Worm (Caenorhabditis elegans) whole organism, L4 larva: ENCODE data around the gene mnm-2.

ENCODE experiments used
- F26F4.8 ChIP-seq: fragments of 200-800 bp; sonication (Bioruptor generic); conservative IDR thresholded peaks from 2 replicates; pipeline ENCODE4 v1.3.6; 2022; ENCODE audit warnings: missing genetic modification characterization, missing compliant biosample characterization
- F44E2.7 ChIP-seq: fragments of 200-800 bp; sonication (Bioruptor generic); IDR thresholded peaks from 2 replicates; pipeline ENCODE4 v2.1.2; 2022; ENCODE audit warnings: missing genetic modification characterization, missing compliant biosample characterization
- F49E8.2 ChIP-seq: sonication (generic microtip); optimal IDR thresholded peaks from 2 replicates; lab custom pipeline; 2016; ENCODE audit warnings: missing compliant biosample characterization, mild to moderate bottlenecking, missing genetic modification characterization, borderline replicate concordance
- Y105C5A.15 ChIP-seq: fragments of 200-800 bp; sonication (Bioruptor generic); IDR thresholded peaks from 2 replicates; pipeline ENCODE4 v1.3.6; 2022; ENCODE audit warnings: missing genetic modification characterization, missing compliant biosample characterization
- Y75B8A.6 ChIP-seq: fragments of 200-800 bp; sonication (Bioruptor generic); IDR thresholded peaks from 2 replicates; pipeline ENCODE4 v1.3.6; 2022; ENCODE audit warnings: missing genetic modification reagents, missing genetic modification characterization, missing compliant biosample characterization
- aha-1 ChIP-seq: fragments of 150-350 bp; peaks from one replicate; lab custom pipeline; 2014; ENCODE audit warnings: missing biosample characterization, missing genetic modification characterization
- attf-4 ChIP-seq: sonication (generic microtip); optimal IDR thresholded peaks from 3 replicates; lab custom pipeline; 2017; ENCODE audit warnings: missing biosample characterization, missing genetic modification characterization
- ceh-28 ChIP-seq: fragments of 150-350 bp; optimal IDR thresholded peaks from 2 replicates; lab custom pipeline; 2014; ENCODE audit warnings: missing biosample characterization, missing genetic modification reagents, missing genetic modification characterization
- ceh-32 ChIP-seq: sonication (generic microtip); optimal IDR thresholded peaks from 2 replicates; lab custom pipeline; 2016; ENCODE audit warnings: mild to moderate bottlenecking, missing genetic modification characterization, missing compliant biosample characterization; ENCODE audit not compliant: poor library complexity
- ceh-44 ChIP-seq: fragments of 200-800 bp; sonication (Bioruptor generic); IDR thresholded peaks from 2 replicates; pipeline ENCODE4 v1.3.6; 2022; ENCODE audit warnings: missing genetic modification reagents, missing genetic modification characterization, missing compliant biosample characterization
- ceh-62 ChIP-seq: sonication (generic microtip); optimal IDR thresholded peaks from 2 replicates; lab custom pipeline; 2017; ENCODE audit warnings: missing biosample characterization, missing genetic modification characterization
- ceh-82 ChIP-seq: sonication (generic microtip); optimal IDR thresholded peaks from 2 replicates; lab custom pipeline; 2017; ENCODE audit warnings: missing biosample characterization, missing genetic modification characterization
- ces-1 ChIP-seq: fragments of 150-350 bp; sonication (generic microtip); optimal IDR thresholded peaks from 4 replicates; lab custom pipeline; 2014; ENCODE audit warnings: missing biosample characterization, missing genetic modification reagents, missing genetic modification characterization
- cey-2 ChIP-seq: sonication (generic microtip); optimal IDR thresholded peaks from 3 replicates; lab custom pipeline; 2017; ENCODE audit warnings: missing genetic modification characterization, mild to moderate bottlenecking, missing compliant biosample characterization, antibody characterized with exemption, borderline replicate concordance; ENCODE audit not compliant: insufficient read depth
- ctbp-1 ChIP-seq: fragments of 200-800 bp; sonication (Bioruptor generic); IDR thresholded peaks from 2 replicates; pipeline ENCODE4 v1.3.6; 2022; ENCODE audit warnings: missing genetic modification reagents, missing genetic modification characterization, missing compliant biosample characterization
- daf-12 ChIP-seq: fragments of 150-350 bp; optimal IDR thresholded peaks from 2 replicates; lab custom pipeline; 2014; ENCODE audit warnings: missing biosample characterization, missing genetic modification reagents, missing genetic modification characterization
- dmd-9 ChIP-seq: fragments of 200-800 bp; sonication (Bioruptor generic); IDR thresholded peaks from 2 replicates; pipeline ENCODE4 v1.3.6; 2022; ENCODE audit warnings: missing genetic modification reagents, missing genetic modification characterization, missing compliant biosample characterization
- dpl-1 ChIP-seq: fragments of 150-350 bp; optimal IDR thresholded peaks from 2 replicates; lab custom pipeline; 2014; ENCODE audit warnings: missing biosample characterization, missing genetic modification reagents, missing genetic modification characterization
- duxl-1 ChIP-seq: sonication (generic microtip); optimal IDR thresholded peaks from 2 replicates; lab custom pipeline; 2016; ENCODE audit warnings: mild to moderate bottlenecking, missing genetic modification characterization, moderate library complexity, missing compliant biosample characterization; ENCODE audit not compliant: poor library complexity
- dve-1 ChIP-seq: sonication (generic microtip); optimal IDR thresholded peaks from 2 replicates; lab custom pipeline; 2017; ENCODE audit warnings: antibody characterized with exemption, mild to moderate bottlenecking, missing genetic modification characterization, missing compliant biosample characterization; ENCODE audit not compliant: insufficient read depth
- egl-43 ChIP-seq: fragments of 200-800 bp; sonication (Bioruptor generic); IDR thresholded peaks from 2 replicates; pipeline ENCODE4 v1.3.6; 2022; ENCODE audit warnings: missing genetic modification reagents, missing genetic modification characterization, missing compliant biosample characterization
- hlh-11 ChIP-seq: fragments of 200-800 bp; sonication (Bioruptor generic); optimal IDR thresholded peaks from 2 replicates; lab custom pipeline; 2018; ENCODE audit warnings: mild to moderate bottlenecking, missing genetic modification characterization, missing compliant biosample characterization
- lim-7 ChIP-seq: fragments of 200-800 bp; sonication (Bioruptor generic); IDR thresholded peaks from 2 replicates; pipeline ENCODE4 v1.3.6; 2022; ENCODE audit warnings: missing genetic modification characterization, missing compliant biosample characterization
- lin-13 ChIP-seq: fragments of 150-350 bp; optimal IDR thresholded peaks from 2 replicates; lab custom pipeline; 2014; ENCODE audit warnings: missing biosample characterization, missing genetic modification reagents, missing genetic modification characterization
- lin-15B ChIP-seq: fragments of 150-350 bp; sonication (generic microtip); optimal IDR thresholded peaks from 3 replicates; lab custom pipeline; 2014; ENCODE audit warnings: missing biosample characterization, missing genetic modification characterization
- lsy-2 ChIP-seq, 2 experiments: fragments of 150-350 bp in 1 of 2; sonication (generic microtip) in 1 of 2; optimal IDR thresholded peaks; 2 replicates each; lab custom pipeline; 2014 to 2017; ENCODE audit warnings: missing biosample characterization in 2 of 2, missing genetic modification characterization in 2 of 2
- madf-5 ChIP-seq, 2 experiments: fragments of 200-800 bp; sonication (Bioruptor generic); IDR thresholded peaks; 2 replicates each; pipeline ENCODE4 v1.3.6; 2022; ENCODE audit warnings: missing compliant biosample characterization in 2 of 2, missing genetic modification characterization in 2 of 2
- mdl-1 ChIP-seq, 2 experiments: fragments of 150-350 bp in 1 of 2; sonication (generic microtip) in 1 of 2; optimal IDR thresholded peaks; 2 replicates each; lab custom pipeline; 2014 to 2017; ENCODE audit warnings: missing biosample characterization in 2 of 2, missing genetic modification characterization in 2 of 2
- mep-1 ChIP-seq: fragments of 150-350 bp; sonication (generic microtip); optimal IDR thresholded peaks from 3 replicates; lab custom pipeline; 2014; ENCODE audit warnings: missing biosample characterization, missing genetic modification characterization
- mes-2 ChIP-seq: sonication (generic microtip); optimal IDR thresholded peaks from 2 replicates; lab custom pipeline; 2016; ENCODE audit warnings: missing genotype, mild to moderate bottlenecking, missing genetic modification characterization, missing compliant biosample characterization; ENCODE audit not compliant: poor library complexity, severe bottlenecking
- nhr-102 ChIP-seq: sonication (generic microtip); optimal IDR thresholded peaks from 2 replicates; lab custom pipeline; 2016; ENCODE audit warnings: mild to moderate bottlenecking, missing genetic modification characterization, moderate library complexity, missing compliant biosample characterization
- nhr-42 ChIP-seq: fragments of 200-800 bp; sonication (Bioruptor generic); IDR thresholded peaks from 2 replicates; pipeline ENCODE4 v1.3.6; 2022; ENCODE audit warnings: missing genetic modification characterization, missing compliant biosample characterization
- nhr-48 ChIP-seq: sonication (generic microtip); optimal IDR thresholded peaks from 2 replicates; lab custom pipeline; 2016; ENCODE audit warnings: mild to moderate bottlenecking, missing genetic modification characterization, missing compliant biosample characterization
- nhr-6 ChIP-seq: fragments of 150-350 bp; optimal IDR thresholded peaks from 2 replicates; lab custom pipeline; 2014; ENCODE audit warnings: missing biosample characterization, missing genetic modification characterization
- pqm-1 ChIP-seq: sonication (generic microtip); optimal IDR thresholded peaks from 2 replicates; lab custom pipeline; 2017; ENCODE audit warnings: missing biosample characterization, missing genetic modification characterization
- rbr-2 ChIP-seq: sonication (generic microtip); optimal IDR thresholded peaks from 2 replicates; lab custom pipeline; 2016; ENCODE audit warnings: missing genotype, missing genetic modification characterization, missing compliant biosample characterization
- saeg-2 ChIP-seq: fragments of 200-800 bp; sonication (Bioruptor generic); IDR thresholded peaks from 2 replicates; pipeline ENCODE4 v1.3.6; 2022; ENCODE audit warnings: missing genetic modification reagents, missing genetic modification characterization, missing compliant biosample characterization
- sdz-12 ChIP-seq: fragments of 200-800 bp; sonication (Bioruptor generic); optimal IDR thresholded peaks from 2 replicates; lab custom pipeline; 2018; ENCODE audit warnings: mild to moderate bottlenecking, missing genetic modification characterization, missing compliant biosample characterization
- set-16 ChIP-seq: fragments of 200-800 bp; sonication (Bioruptor generic); IDR thresholded peaks from 2 replicates; pipeline ENCODE4 v1.3.6; 2022; ENCODE audit warnings: missing genetic modification reagents, missing genetic modification characterization, missing compliant biosample characterization
- spr-3 ChIP-seq: fragments of 200-800 bp; sonication (Bioruptor generic); optimal IDR thresholded peaks from 2 replicates; lab custom pipeline; 2018; ENCODE audit warnings: mild to moderate bottlenecking, missing genetic modification characterization, missing compliant biosample characterization
- unc-130 ChIP-seq: sonication (generic microtip); optimal IDR thresholded peaks from 2 replicates; lab custom pipeline; 2016; ENCODE audit warnings: missing genetic modification reagents, missing genetic modification characterization, missing compliant biosample characterization
- unc-62 ChIP-seq, 3 experiments: fragments of 150-350 bp in 1 of 3; sonication (generic microtip); optimal IDR thresholded peaks in 2 of 3; peaks in 1 of 3; 1 replicate in 1 of 3; 2 replicates in 2 of 3; lab custom pipeline; 2014 to 2017; ENCODE audit warnings: missing biosample characterization in 3 of 3, missing genetic modification characterization in 3 of 3, missing genetic modification reagents in 3 of 3, missing genotype in 1 of 3
- zag-1 ChIP-seq: fragments of 150-350 bp; optimal IDR thresholded peaks from 2 replicates; lab custom pipeline; 2014; ENCODE audit warnings: missing biosample characterization, missing genetic modification characterization

The mnm-2 gene

DNA sequence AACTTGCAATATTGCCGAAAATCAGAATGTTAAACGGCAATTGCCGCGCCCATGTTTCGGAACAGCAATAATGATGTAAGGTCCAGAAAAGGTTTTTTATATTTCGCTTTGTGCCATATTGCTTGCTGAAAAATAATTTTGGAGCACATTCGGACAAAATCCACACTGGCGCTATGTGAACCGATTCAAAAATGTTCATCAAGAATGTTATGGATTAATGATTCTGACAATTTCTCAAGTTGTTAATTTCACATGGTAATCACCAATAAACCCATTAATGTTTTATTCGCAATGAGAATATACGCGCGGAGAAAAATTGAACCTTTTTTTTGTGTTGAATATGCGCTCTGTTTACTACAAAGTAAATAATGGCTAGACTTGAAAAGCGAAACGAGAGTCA lies 20.2 kb downstream of the mnm-2 start:
- TF ChIP-seq unc-62 (GFP tag; optimal IDR thresholded peaks at IDR 0.05 in 1 of 2; lab: Kevin White, UChicago), result peak in 1 of 2 experiments; percentile 74
- TF ChIP-seq unc-62 (tag; optimal IDR thresholded peaks at IDR 0.05; lab: Kevin White, UChicago), result no peak
- no peak for TF ChIP-seq hlh-11 (tag; lab: Kevin White, UChicago)
- peak; percentile 91 for TF ChIP-seq aha-1 (tag; lab: Kevin White, UChicago)
- TF ChIP-seq nhr-102 (tag; lab: Kevin White, UChicago), result no peak
- no peak for TF ChIP-seq saeg-2 (GFP tag; lab: Robert Waterston, UW)
- TF ChIP-seq, all 104 proteins: peak for 2

DNA sequence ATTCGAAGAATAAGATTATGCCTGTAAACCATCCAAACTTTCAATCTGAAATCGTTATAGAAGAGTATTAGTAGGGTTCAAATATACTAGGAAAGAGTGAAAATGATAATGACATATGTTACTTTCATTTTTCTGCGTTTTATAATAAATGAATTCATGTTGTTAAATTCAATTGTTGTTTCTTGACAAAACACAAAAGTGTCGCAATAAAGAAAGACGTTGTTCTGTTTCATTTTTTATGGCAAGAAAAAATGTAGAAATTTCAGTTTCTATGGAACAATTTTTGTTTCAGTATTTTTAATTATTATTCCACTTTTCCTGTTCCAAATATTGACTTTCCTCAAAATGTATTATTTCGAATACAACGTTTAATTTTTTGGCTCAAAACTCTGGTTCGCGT lies 23.9 kb downstream of the mnm-2 start, which contains the start of gene C10A4.4:
Gene C10A4.4 (plus strand): TSS at position 301 of the 400 bp plus-strand sequence.
- TF ChIP-seq dmd-9 (GFP tag; lab: Robert Waterston, UW), result no peak
- no peak for TF ChIP-seq ces-1 (GFP tag; lab: Kevin White, UChicago)
- no peak for TF ChIP-seq Y105C5A.15 (GFP tag; lab: Robert Waterston, UW)
- no peak for TF ChIP-seq zag-1 (tag; lab: Kevin White, UChicago)
- no peak for TF ChIP-seq attf-4 (tag; lab: Kevin White, UChicago)
- TF ChIP-seq rbr-2 (tag; lab: Kevin White, UChicago), result no peak
- no peak for TF ChIP-seq duxl-1 (tag; lab: Kevin White, UChicago)
- TF ChIP-seq nhr-6, result no peak
- no peak for TF ChIP-seq unc-130 (GFP tag; lab: Kevin White, UChicago)
- no peak for TF ChIP-seq lin-13 (GFP tag; lab: Kevin White, UChicago)
- no peak for TF ChIP-seq nhr-48 (tag; lab: Kevin White, UChicago)
- no peak for TF ChIP-seq daf-12 (tag; lab: Kevin White, UChicago)
- TF ChIP-seq ceh-44, result no peak
- no peak for TF ChIP-seq dve-1 (tag; lab: Kevin White, UChicago)

DNA sequence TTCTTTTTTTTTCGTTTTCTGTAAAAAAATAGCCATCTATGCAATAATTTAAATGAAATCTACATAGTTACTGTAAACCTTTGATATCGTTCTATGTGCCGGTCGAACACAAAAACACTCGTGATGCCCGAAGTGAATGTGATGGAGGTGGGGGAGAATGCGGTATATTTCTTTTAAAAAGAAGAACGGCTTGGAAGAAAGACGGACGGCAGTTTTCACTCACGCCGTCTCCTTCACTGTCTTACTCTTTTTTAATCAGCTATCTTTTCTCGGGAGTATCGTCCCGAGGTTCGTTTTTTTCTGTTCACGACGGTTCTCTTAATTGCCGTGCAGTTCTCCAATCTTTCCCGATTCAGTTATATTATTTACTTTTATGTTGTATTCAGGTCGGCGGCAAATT lies 26.1 kb downstream of the mnm-2 start, which contains the start of gene C10A4.10:
Gene C10A4.10 (plus strand): TSS at position 301 of the 400 bp plus-strand sequence.
- no peak for TF ChIP-seq F49E8.2 (tag; lab: Kevin White, UChicago)
- TF ChIP-seq cey-2 (tag; lab: Kevin White, UChicago), result no peak
- TF ChIP-seq dmd-9 (GFP tag; lab: Robert Waterston, UW), result no peak
- no peak for TF ChIP-seq unc-62 (GFP tag; optimal IDR thresholded peaks at IDR 0.05 in 1 of 2; lab: Kevin White, UChicago)
- no peak for TF ChIP-seq unc-62 (tag; optimal IDR thresholded peaks at IDR 0.05; lab: Kevin White, UChicago)
- TF ChIP-seq attf-4 (tag; lab: Kevin White, UChicago), result no peak
- no peak for TF ChIP-seq dve-1 (tag; lab: Kevin White, UChicago)
- no peak for TF ChIP-seq mes-2 (tag; lab: Kevin White, UChicago)
- TF ChIP-seq egl-43, result no peak
- no peak for TF ChIP-seq set-16
- no peak for TF ChIP-seq ceh-32
- TF ChIP-seq F44E2.7 (GFP tag; lab: Robert Waterston, UW), result no peak
- no peak for TF ChIP-seq ceh-62
- no peak for TF ChIP-seq nhr-6
- no peak for TF ChIP-seq ceh-82 (tag; lab: Kevin White, UChicago)
- TF ChIP-seq mep-1, result no peak
- no peak for TF ChIP-seq saeg-2 (GFP tag; lab: Robert Waterston, UW)
- TF ChIP-seq sdz-12 (GFP tag; lab: Kevin White, UChicago), result no peak
- TF ChIP-seq, all 104 proteins: peak for 0

DNA sequence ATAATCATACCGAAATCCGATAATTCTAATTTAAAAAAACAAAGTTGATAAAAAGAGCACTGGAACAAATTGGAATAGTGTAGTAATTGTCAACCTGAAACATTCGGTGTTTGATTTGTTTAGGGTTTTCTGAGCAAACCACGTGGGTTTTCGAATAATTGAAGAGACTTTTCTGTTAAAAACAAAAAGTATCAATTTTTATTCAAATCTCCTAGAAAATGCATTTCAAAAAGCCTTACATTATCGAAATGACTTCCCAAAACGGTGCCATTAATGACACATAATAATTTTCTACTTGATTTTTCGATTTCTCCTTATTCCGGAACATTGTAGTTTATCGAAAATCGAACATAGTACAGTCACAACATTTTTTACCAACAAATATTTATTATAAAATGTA lies 26.8 kb downstream of the mnm-2 start, which contains the start of gene C10A4.13:
Gene C10A4.13 (minus strand): TSS at position 101 of the 400 bp plus-strand sequence.
- TF ChIP-seq ctbp-1 (GFP tag; lab: Robert Waterston, UW) (no peak), lin-15B (tag; lab: Kevin White, UChicago) (no peak), mes-2 (tag; lab: Kevin White, UChicago) (no peak), lim-7 (GFP tag; lab: Robert Waterston, UW) (no peak), pqm-1 (tag; lab: Kevin White, UChicago) (no peak), Y75B8A.6 (GFP tag; lab: Robert Waterston, UW) (no peak), F26F4.8 (GFP tag; lab: Robert Waterston, UW) (no peak), cey-2 (tag; lab: Kevin White, UChicago) (no peak), ceh-28 (tag; lab: Kevin White, UChicago) (no peak), set-16 (no peak), lsy-2 (tag; optimal IDR thresholded peaks at IDR 0.05; lab: Kevin White, UChicago) (no peak), nhr-42 (GFP tag; lab: Robert Waterston, UW) (no peak), mdl-1 (tag; optimal IDR thresholded peaks at IDR 0.05; lab: Kevin White, UChicago) (no peak), zag-1 (tag; lab: Kevin White, UChicago) (no peak), dpl-1 (GFP tag; lab: Kevin White, UChicago) (no peak), rbr-2 (tag; lab: Kevin White, UChicago) (no peak), spr-3 (no peak), ceh-32 (no peak), madf-5 (GFP tag; IDR thresholded peaks at IDR 0.05; lab: Robert Waterston, UW) (no peak), unc-130 (GFP tag; lab: Kevin White, UChicago) (no peak)
